Fruit fly (Drosophila melanogaster) whole organism, embryonic: ENCODE results near the gene Gga.

Experiments used
- Atf3 ChIP-seq: fragments of 200-800 bp; sonication (Bioruptor generic); optimal IDR thresholded peaks from 3 replicates; lab custom pipeline; 2016; ENCODE audit warnings: missing biosample characterization, missing genetic modification characterization
- CG11696 ChIP-seq: fragments of 200-800 bp; sonication (Bioruptor generic); IDR thresholded peaks from 2 replicates; pipeline ENCODE4 v1.3.6; 2022; ENCODE audit warnings: missing biosample characterization, missing genetic modification characterization
- CG1233 ChIP-seq: fragments of 200-800 bp; sonication (Bioruptor generic); optimal IDR thresholded peaks from 4 replicates; lab custom pipeline; 2018; ENCODE audit warnings: missing biosample characterization, mild to moderate bottlenecking, missing genetic modification characterization
- CG12391 ChIP-seq: fragments of 200-800 bp; sonication (Bioruptor generic); optimal IDR thresholded peaks from 3 replicates; lab custom pipeline; 2018; ENCODE audit warnings: missing biosample characterization, mild to moderate bottlenecking, missing genetic modification characterization, moderate library complexity
- CG12769 ChIP-seq: fragments of 200-800 bp; sonication (Bioruptor generic); optimal IDR thresholded peaks from 2 replicates; lab custom pipeline; 2019; ENCODE audit warnings: missing biosample characterization, mild to moderate bottlenecking, missing genetic modification characterization, moderate library complexity
- CG15073 ChIP-seq: fragments of 200-800 bp; sonication (Bioruptor generic); optimal IDR thresholded peaks from 2 replicates; lab custom pipeline; 2016; ENCODE audit warnings: missing biosample characterization, missing genetic modification characterization
- CG1603 ChIP-seq: fragments of 200-800 bp; sonication (Bioruptor generic); optimal IDR thresholded peaks from 2 replicates; lab custom pipeline; 2019; ENCODE audit warnings: missing biosample characterization, mild to moderate bottlenecking, missing genetic modification characterization, moderate library complexity
- CG16779 ChIP-seq: fragments of 200-800 bp; sonication (Bioruptor generic); IDR thresholded peaks from 2 replicates; pipeline ENCODE4 v1.3.6; 2022; ENCODE audit warnings: missing biosample characterization, missing genetic modification characterization
- CG16863 ChIP-seq: fragments of 200-800 bp; sonication (Bioruptor generic); optimal IDR thresholded peaks from 3 replicates; lab custom pipeline; 2016; ENCODE audit warnings: missing biosample characterization, missing genetic modification characterization
- CG17385 ChIP-seq: fragments of 200-800 bp; sonication (Bioruptor generic); optimal IDR thresholded peaks from 3 replicates; lab custom pipeline; 2018; ENCODE audit warnings: missing biosample characterization, mild to moderate bottlenecking, missing genetic modification characterization
- CG2712 ChIP-seq: fragments of 200-800 bp; optimal IDR thresholded peaks from 3 replicates; lab custom pipeline; 2019; ENCODE audit warnings: missing biosample characterization, mild to moderate bottlenecking, missing genetic modification characterization, moderate library complexity
- CG2889 ChIP-seq: fragments of 200-800 bp; sonication (Bioruptor generic); IDR thresholded peaks from 3 replicates; pipeline ENCODE4 v1.3.6; 2022; ENCODE audit warnings: missing biosample characterization, missing genetic modification characterization
- CG32532 ChIP-seq: fragments of 200-800 bp; sonication (Bioruptor generic); IDR thresholded peaks from 2 replicates; pipeline ENCODE4 v1.3.6; 2022; ENCODE audit warnings: missing biosample characterization, missing genetic modification characterization
- CG43689 ChIP-seq: fragments of 200-800 bp; sonication (Bioruptor generic); IDR thresholded peaks from 2 replicates; pipeline ENCODE4 v1.3.6; 2022; ENCODE audit warnings: missing biosample characterization, missing genetic modification characterization
- CG4404 ChIP-seq: fragments of 200-800 bp; sonication (Bioruptor generic); IDR thresholded peaks from 2 replicates; pipeline ENCODE4 v1.3.6; 2022; ENCODE audit warnings: missing biosample characterization, missing genetic modification characterization
- CG4820 ChIP-seq: fragments of 200-800 bp; sonication (Bioruptor generic); optimal IDR thresholded peaks from 3 replicates; lab custom pipeline; 2016; ENCODE audit warnings: missing biosample characterization, missing genetic modification characterization
- CG5180 ChIP-seq: fragments of 200-800 bp; sonication (Bioruptor generic); optimal IDR thresholded peaks from 3 replicates; lab custom pipeline; 2017; ENCODE audit warnings: missing biosample characterization, missing genetic modification characterization, mild to moderate bottlenecking, moderate library complexity, missing genetic modification reagents
- CG5953 ChIP-seq: fragments of 200-800 bp; sonication (Bioruptor generic); IDR thresholded peaks from 2 replicates; pipeline ENCODE4 v1.3.6; 2022; ENCODE audit warnings: missing biosample characterization, missing genetic modification characterization
- CG6654 ChIP-seq: fragments of 200-800 bp; sonication (Bioruptor generic); optimal IDR thresholded peaks from 2 replicates; lab custom pipeline; 2017; ENCODE audit warnings: missing biosample characterization, mild to moderate bottlenecking, missing genetic modification characterization
- CG6689 ChIP-seq: fragments of 200-800 bp; sonication (Bioruptor generic); IDR thresholded peaks from 2 replicates; pipeline ENCODE4 v1.3.6; 2022; ENCODE audit warnings: missing biosample characterization, missing genetic modification characterization
- Camta ChIP-seq: fragments of 200-800 bp; sonication (Bioruptor generic); optimal IDR thresholded peaks from 2 replicates; lab custom pipeline; 2016; ENCODE audit warnings: missing biosample characterization, missing genetic modification characterization
- Dek ChIP-seq: fragments of 200-800 bp; sonication (Bioruptor generic); optimal IDR thresholded peaks from 3 replicates; lab custom pipeline; 2019; ENCODE audit warnings: missing biosample characterization, mild to moderate bottlenecking, missing genetic modification characterization, moderate library complexity
- HLH54F ChIP-seq: fragments of 200-800 bp; sonication (Bioruptor generic); optimal IDR thresholded peaks from 3 replicates; lab custom pipeline; 2016; ENCODE audit warnings: missing biosample characterization, missing genetic modification characterization
- Hand ChIP-seq: fragments of 200-800 bp; sonication (Bioruptor generic); optimal IDR thresholded peaks from 2 replicates; lab custom pipeline; 2017; ENCODE audit warnings: mild to moderate bottlenecking, missing biosample characterization, missing genetic modification reagents, missing genetic modification characterization
- Kr ChIP-seq: fragments of 200-800 bp; sonication (Bioruptor generic); optimal IDR thresholded peaks from 2 replicates; lab custom pipeline; 2017; ENCODE audit warnings: missing biosample characterization, mild to moderate bottlenecking, missing genetic modification characterization
- Max ChIP-seq: fragments of 200-800 bp; sonication (Bioruptor generic); optimal IDR thresholded peaks from 2 replicates; lab custom pipeline; 2016; ENCODE audit warnings: missing biosample characterization, mild to moderate bottlenecking, missing genetic modification characterization
- Meics ChIP-seq: fragments of 200-800 bp; sonication (Bioruptor generic); optimal IDR thresholded peaks from 2 replicates; lab custom pipeline; 2017; ENCODE audit warnings: missing biosample characterization, mild to moderate bottlenecking, missing genetic modification characterization
- Rfx ChIP-seq: fragments of 200-800 bp; sonication (Bioruptor generic); IDR thresholded peaks from 2 replicates; pipeline ENCODE4 v1.3.6; 2022; ENCODE audit warnings: missing biosample characterization, missing genetic modification characterization
- Rx ChIP-seq: fragments of 200-800 bp; sonication (Bioruptor generic); IDR thresholded peaks from 2 replicates; pipeline ENCODE4 v1.3.6; 2022; ENCODE audit warnings: missing biosample characterization, missing genetic modification characterization
- Sox102F ChIP-seq: fragments of 200-800 bp; sonication (Bioruptor generic); optimal IDR thresholded peaks from 2 replicates; lab custom pipeline; 2018; ENCODE audit warnings: missing biosample characterization, mild to moderate bottlenecking, missing genetic modification characterization, moderate library complexity
- Ssrp ChIP-seq: fragments of 200-800 bp; sonication (Bioruptor generic); optimal IDR thresholded peaks from 2 replicates; lab custom pipeline; 2018; ENCODE audit warnings: missing biosample characterization, mild to moderate bottlenecking, missing genetic modification characterization, moderate library complexity
- az2 ChIP-seq: fragments of 200-800 bp; sonication (Bioruptor generic); optimal IDR thresholded peaks from 3 replicates; lab custom pipeline; 2016; ENCODE audit warnings: missing biosample characterization, missing genetic modification characterization
- bsh ChIP-seq, 2 experiments: fragments of 200-800 bp; sonication (Bioruptor generic); optimal IDR thresholded peaks; 2 replicates each; lab custom pipeline; 2017 to 2018; ENCODE audit warnings: mild to moderate bottlenecking in 2 of 2, missing biosample characterization in 2 of 2, missing genetic modification characterization in 2 of 2, moderate library complexity in 1 of 2
- cato ChIP-seq: fragments of 200-800 bp; sonication (Bioruptor generic); optimal IDR thresholded peaks from 2 replicates; lab custom pipeline; 2016; ENCODE audit warnings: missing biosample characterization, missing genetic modification characterization, borderline replicate concordance
- crp ChIP-seq, 2 experiments: fragments of 200-800 bp; sonication (Bioruptor generic); optimal IDR thresholded peaks; 2 replicates in 1 of 2; 3 replicates in 1 of 2; lab custom pipeline; 2017; ENCODE audit warnings: missing biosample characterization in 2 of 2, missing genetic modification characterization in 2 of 2, mild to moderate bottlenecking in 1 of 2, moderate library complexity in 1 of 2
- cwo ChIP-seq: fragments of 200-800 bp; sonication (Bioruptor generic); optimal IDR thresholded peaks from 3 replicates; lab custom pipeline; 2017; ENCODE audit warnings: missing biosample characterization, missing genetic modification characterization, mild to moderate bottlenecking, moderate library complexity, missing genetic modification reagents
- dm ChIP-seq: fragments of 200-800 bp; sonication (Bioruptor generic); optimal IDR thresholded peaks from 3 replicates; lab custom pipeline; 2016; ENCODE audit warnings: missing biosample characterization, missing genetic modification characterization
- fu2 ChIP-seq: fragments of 200-800 bp; sonication (Bioruptor generic); optimal IDR thresholded peaks from 2 replicates; lab custom pipeline; 2016; ENCODE audit warnings: missing biosample characterization, missing genetic modification characterization
- gcm2 ChIP-seq: fragments of 200-800 bp; sonication (Bioruptor generic); optimal IDR thresholded peaks from 2 replicates; lab custom pipeline; 2016; ENCODE audit warnings: missing biosample characterization, missing genetic modification characterization
- knrl ChIP-seq: fragments of 200-800 bp; sonication (Bioruptor generic); IDR thresholded peaks from 3 replicates; pipeline ENCODE4 v1.3.6; 2022; ENCODE audit warnings: missing biosample characterization, missing genetic modification characterization; ENCODE audit not compliant: partially characterized antibody
- nom ChIP-seq: fragments of 200-800 bp; sonication (Bioruptor generic); optimal IDR thresholded peaks from 2 replicates; lab custom pipeline; 2017; ENCODE audit warnings: missing biosample characterization, missing genetic modification characterization, mild to moderate bottlenecking, moderate library complexity, missing genetic modification reagents
- phol ChIP-seq: fragments of 200-800 bp; sonication (Bioruptor generic); optimal IDR thresholded peaks from 3 replicates; lab custom pipeline; 2018; ENCODE audit warnings: missing biosample characterization, mild to moderate bottlenecking, missing genetic modification characterization, moderate library complexity
- ro ChIP-seq: fragments of 200-800 bp; sonication (Bioruptor generic); IDR thresholded peaks from 2 replicates; pipeline ENCODE4 v1.3.6; 2022; ENCODE audit warnings: missing biosample characterization, missing genetic modification characterization
- row ChIP-seq: fragments of 200-800 bp; sonication (Bioruptor generic); IDR thresholded peaks from 3 replicates; pipeline ENCODE4 v1.3.6; 2022; ENCODE audit warnings: missing biosample characterization, missing genetic modification characterization
- sima ChIP-seq: fragments of 200-800 bp; sonication (Bioruptor generic); optimal IDR thresholded peaks from 2 replicates; lab custom pipeline; 2016; ENCODE audit warnings: missing biosample characterization, missing genetic modification characterization
- sr ChIP-seq: fragments of 200-800 bp; sonication (Bioruptor generic); IDR thresholded peaks from 3 replicates; pipeline ENCODE4 v1.3.6; 2022; ENCODE audit warnings: missing biosample characterization, missing genetic modification characterization
- trh ChIP-seq: fragments of 200-800 bp; sonication (Bioruptor generic); optimal IDR thresholded peaks from 2 replicates; lab custom pipeline; 2016; ENCODE audit warnings: missing biosample characterization, missing genetic modification characterization
- tx ChIP-seq: fragments of 200-800 bp; sonication (Bioruptor generic); optimal IDR thresholded peaks from 2 replicates; lab custom pipeline; 2016; ENCODE audit warnings: missing biosample characterization, missing genetic modification characterization

Gene Gga

DNA sequence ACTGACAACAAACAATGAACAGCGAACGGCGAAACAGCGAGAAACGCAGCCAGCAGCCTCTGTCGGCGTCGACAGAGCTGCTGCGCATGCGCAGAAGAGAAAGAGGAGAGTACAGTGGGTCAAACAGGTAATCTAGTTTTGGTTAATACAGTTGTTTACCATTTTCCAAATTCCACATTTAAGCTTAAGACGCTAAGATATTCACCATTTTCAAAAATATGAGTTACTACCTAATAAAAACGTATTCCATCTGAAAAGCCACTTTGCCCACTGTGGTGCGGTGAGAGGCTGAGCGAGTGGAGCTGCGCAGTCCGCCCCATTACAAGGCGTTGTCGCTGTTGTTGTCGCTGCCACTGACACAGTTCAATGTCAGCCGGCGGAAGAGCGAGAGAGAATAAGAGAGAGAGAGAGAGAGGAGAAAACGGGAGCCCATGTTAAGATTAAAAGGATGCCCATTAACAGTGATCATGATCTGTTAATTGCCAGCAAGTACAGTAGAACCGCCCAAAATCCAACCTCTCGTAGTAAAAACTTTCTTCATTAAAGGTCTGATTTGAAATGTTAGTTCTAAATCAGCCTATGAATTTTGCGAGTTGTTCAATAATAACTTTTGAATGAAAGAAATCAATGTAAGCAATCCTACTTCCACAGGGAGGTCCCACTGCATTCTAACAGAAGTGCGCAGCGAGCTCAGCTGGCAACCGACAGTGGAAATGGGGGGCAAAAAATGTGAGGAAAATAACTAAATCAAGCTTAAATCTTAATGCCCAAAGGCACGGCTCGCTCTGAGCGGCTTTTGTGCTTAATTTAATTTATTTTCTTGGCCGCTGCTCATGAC lies 50.1 kb downstream of the Gga start (continued):
- TF ChIP-seq CG6689 (GFP tag; lab: Robert Waterston, UW) (peak; percentile 96), CG32532 (GFP tag; lab: Robert Waterston, UW) (peak; percentile 86), crp (GFP tag; optimal IDR thresholded peaks at IDR 0.05; lab: Kevin White, UChicago) (peak in 1 of 2 experiments; percentile 59), fu2 (GFP tag; lab: Kevin White, UChicago) (peak; percentile 82), tx (GFP tag; lab: Kevin White, UChicago) (peak; percentile 92), knrl (peak; percentile 46; the same call in 1 of the 3 replicates), HLH54F (GFP tag; lab: Kevin White, UChicago) (peak; percentile 85), Meics (GFP tag; lab: Kevin White, UChicago) (peak; percentile 87), trh (GFP tag; lab: Kevin White, UChicago) (peak; percentile 86), ro (GFP tag; lab: Robert Waterston, UW) (peak; percentile 88), Hand (GFP tag; lab: Kevin White, UChicago) (peak; percentile 45), CG6654 (GFP tag; lab: Kevin White, UChicago) (peak; percentile 81), sima (peak; percentile 67), cwo (GFP tag; lab: Kevin White, UChicago) (peak; percentile 81), CG2712 (peak; percentile 97), CG1603 (peak; percentile 98), dm (GFP tag; lab: Kevin White, UChicago) (peak; percentile 90), bsh (GFP tag; optimal IDR thresholded peaks at IDR 0.05; lab: Kevin White, UChicago) (peak; percentile 97 to 98), CG11696 (GFP tag; lab: Robert Waterston, UW) (peak; percentile 81), cato (GFP tag; lab: Kevin White, UChicago) (peak; percentile 90), Dek (tag; lab: Kevin White, UChicago) (peak; percentile 81), Camta (GFP tag; lab: Kevin White, UChicago) (peak; percentile 94), CG2889 (peak; percentile 89), CG15073 (GFP tag; lab: Kevin White, UChicago) (peak; percentile 77), Rx (GFP tag; lab: Robert Waterston, UW) (peak; percentile 93), Sox102F (GFP tag; lab: Kevin White, UChicago) (peak; percentile 95), Max (peak; percentile 82), CG5953 (peak; percentile 95), CG16779 (GFP tag; lab: Robert Waterston, UW) (peak; percentile 84), gcm2 (GFP tag; lab: Kevin White, UChicago) (peak; percentile 84), Kr (peak; percentile 85), nom (peak; percentile 97), CG43689 (GFP tag; lab: Robert Waterston, UW) (peak; percentile 90), CG17385 (GFP tag; lab: Kevin White, UChicago) (peak; percentile 88), sr (GFP tag; lab: Robert Waterston, UW) (peak; percentile 92), phol (tag; lab: Kevin White, UChicago) (peak; percentile 93), Atf3 (GFP tag; lab: Kevin White, UChicago) (peak; percentile 95), CG5180 (GFP tag; lab: Kevin White, UChicago) (peak; percentile 79), CG12391 (tag; lab: Kevin White, UChicago) (peak; percentile 94), CG4820 (GFP tag; lab: Kevin White, UChicago) (peak; percentile 92), CG12769 (tag; lab: Kevin White, UChicago) (peak; percentile 93), az2 (GFP tag; lab: Kevin White, UChicago) (peak; percentile 96), Ssrp (tag; lab: Kevin White, UChicago) (peak; percentile 93), CG1233 (peak; percentile 83), CG16863 (peak; percentile 95), row (GFP tag; lab: Robert Waterston, UW) (peak; percentile 94), CG4404 (GFP tag; lab: Robert Waterston, UW) (peak; percentile 89), Rfx (peak; percentile 90)
